Fruit fly (Drosophila melanogaster): ENCODE results near the gene Pep.

- no peak for TF ChIP-seq Sin3A (optimal IDR thresholded peaks at IDR 0.05)
- TF ChIP-seq insv (optimal IDR thresholded peaks at IDR 0.05): no peak
Measured at dm6 chr3L:17637809-17638208, 7.0 kb downstream of the Pep start.

Measured in Kc167 (cell line).